Worm (Caenorhabditis elegans) whole organism, L4 larva: ENCODE data around the gene C49C3.4.
A peak's percentile ranks its signal among the peaks of the same experiment; 100 is the strongest.

Experiments used
- F10B5.3 ChIP-seq: sonication (generic microtip); optimal IDR thresholded peaks from 2 replicates; lab custom pipeline; 2016; ENCODE audit warnings: mild to moderate bottlenecking, missing genetic modification characterization, missing compliant biosample characterization
- aha-1 ChIP-seq: fragments of 150-350 bp; peaks from one replicate; lab custom pipeline; 2014; ENCODE audit warnings: missing biosample characterization, missing genetic modification characterization
- attf-4 ChIP-seq: sonication (generic microtip); optimal IDR thresholded peaks from 3 replicates; lab custom pipeline; 2017; ENCODE audit warnings: missing biosample characterization, missing genetic modification characterization
- ceh-20 ChIP-seq: fragments of 200-800 bp; sonication (Bioruptor generic); IDR thresholded peaks from 2 replicates; pipeline ENCODE4 v1.3.6; 2022; ENCODE audit warnings: missing genetic modification reagents, missing genetic modification characterization, missing compliant biosample characterization
- ceh-62 ChIP-seq: sonication (generic microtip); optimal IDR thresholded peaks from 2 replicates; lab custom pipeline; 2017; ENCODE audit warnings: missing biosample characterization, missing genetic modification characterization
- ces-1 ChIP-seq: fragments of 150-350 bp; sonication (generic microtip); optimal IDR thresholded peaks from 4 replicates; lab custom pipeline; 2014; ENCODE audit warnings: missing biosample characterization, missing genetic modification reagents, missing genetic modification characterization
- daf-16 ChIP-seq, 3 experiments: sonication (generic microtip); optimal IDR thresholded peaks; 2 replicates each; lab custom pipeline; 2016 to 2017; ENCODE audit warnings: missing genetic modification characterization in 3 of 3, missing genetic modification reagents in 3 of 3, mild to moderate bottlenecking in 2 of 3, missing compliant biosample characterization in 2 of 3, missing biosample characterization in 1 of 3, moderate library complexity in 1 of 3
- dmd-6 ChIP-seq: fragments of 200-800 bp; sonication (Bioruptor generic); IDR thresholded peaks from 2 replicates; pipeline ENCODE4 v1.3.6; 2022; ENCODE audit warnings: missing genetic modification reagents, missing genetic modification characterization, missing compliant biosample characterization
- dpl-1 ChIP-seq: fragments of 150-350 bp; optimal IDR thresholded peaks from 2 replicates; lab custom pipeline; 2014; ENCODE audit warnings: missing biosample characterization, missing genetic modification reagents, missing genetic modification characterization
- dve-1 ChIP-seq: sonication (generic microtip); optimal IDR thresholded peaks from 2 replicates; lab custom pipeline; 2017; ENCODE audit warnings: antibody characterized with exemption, mild to moderate bottlenecking, missing genetic modification characterization, missing compliant biosample characterization; ENCODE audit not compliant: insufficient read depth
- fos-1 ChIP-seq: fragments of 150-350 bp; optimal IDR thresholded peaks from 2 replicates; lab custom pipeline; 2014; ENCODE audit warnings: missing biosample characterization, missing genetic modification characterization
- hlh-11 ChIP-seq: fragments of 200-800 bp; sonication (Bioruptor generic); optimal IDR thresholded peaks from 2 replicates; lab custom pipeline; 2018; ENCODE audit warnings: mild to moderate bottlenecking, missing genetic modification characterization, missing compliant biosample characterization
- hmg-1.1 ChIP-seq: fragments of 200-800 bp; sonication (Bioruptor generic); IDR thresholded peaks from 2 replicates; pipeline ENCODE4 v1.3.6; 2022; ENCODE audit warnings: missing genetic modification reagents, missing genetic modification characterization, missing compliant biosample characterization
- jun-1 ChIP-seq: fragments of 150-350 bp; optimal IDR thresholded peaks from 2 replicates; lab custom pipeline; 2014; ENCODE audit warnings: missing biosample characterization, missing genetic modification reagents, missing genetic modification characterization
- lin-13 ChIP-seq: fragments of 150-350 bp; optimal IDR thresholded peaks from 2 replicates; lab custom pipeline; 2014; ENCODE audit warnings: missing biosample characterization, missing genetic modification reagents, missing genetic modification characterization
- lin-38 ChIP-seq: fragments of 200-800 bp; sonication (Bioruptor generic); IDR thresholded peaks from 2 replicates; pipeline ENCODE4 v1.3.6; 2022; ENCODE audit warnings: missing genetic modification reagents, missing genetic modification characterization, missing compliant biosample characterization
- lsy-2 ChIP-seq, 2 experiments: fragments of 150-350 bp in 1 of 2; sonication (generic microtip) in 1 of 2; optimal IDR thresholded peaks; 2 replicates each; lab custom pipeline; 2014 to 2017; ENCODE audit warnings: missing biosample characterization in 2 of 2, missing genetic modification characterization in 2 of 2
- mes-2 ChIP-seq: sonication (generic microtip); optimal IDR thresholded peaks from 2 replicates; lab custom pipeline; 2016; ENCODE audit warnings: missing genotype, mild to moderate bottlenecking, missing genetic modification characterization, missing compliant biosample characterization; ENCODE audit not compliant: poor library complexity, severe bottlenecking
- nhr-102 ChIP-seq: sonication (generic microtip); optimal IDR thresholded peaks from 2 replicates; lab custom pipeline; 2016; ENCODE audit warnings: mild to moderate bottlenecking, missing genetic modification characterization, moderate library complexity, missing compliant biosample characterization
- nhr-11 ChIP-seq: fragments of 150-350 bp; optimal IDR thresholded peaks from 2 replicates; lab custom pipeline; 2014; ENCODE audit warnings: missing biosample characterization, missing genetic modification characterization
- nhr-111 ChIP-seq: fragments of 200-800 bp; sonication (Bioruptor generic); optimal IDR thresholded peaks from 2 replicates; lab custom pipeline; 2018; ENCODE audit warnings: mild to moderate bottlenecking, missing genetic modification characterization, missing compliant biosample characterization
- nhr-28 ChIP-seq: fragments of 150-350 bp; optimal IDR thresholded peaks from 2 replicates; lab custom pipeline; 2014; ENCODE audit warnings: missing biosample characterization, missing genetic modification characterization
- nhr-41 ChIP-seq: fragments of 200-800 bp; sonication (Bioruptor generic); IDR thresholded peaks from 2 replicates; pipeline ENCODE4 v1.3.6; 2022; ENCODE audit warnings: missing genetic modification reagents, missing genetic modification characterization, missing compliant biosample characterization
- nhr-42 ChIP-seq: fragments of 200-800 bp; sonication (Bioruptor generic); IDR thresholded peaks from 2 replicates; pipeline ENCODE4 v1.3.6; 2022; ENCODE audit warnings: missing genetic modification characterization, missing compliant biosample characterization
- nhr-48 ChIP-seq: sonication (generic microtip); optimal IDR thresholded peaks from 2 replicates; lab custom pipeline; 2016; ENCODE audit warnings: mild to moderate bottlenecking, missing genetic modification characterization, missing compliant biosample characterization
- nhr-77 ChIP-seq: fragments of 150-350 bp; optimal IDR thresholded peaks from 2 replicates; lab custom pipeline; 2014; ENCODE audit warnings: missing biosample characterization, missing genetic modification characterization
- pqm-1 ChIP-seq: sonication (generic microtip); optimal IDR thresholded peaks from 2 replicates; lab custom pipeline; 2017; ENCODE audit warnings: missing biosample characterization, missing genetic modification characterization
- set-16 ChIP-seq: fragments of 200-800 bp; sonication (Bioruptor generic); IDR thresholded peaks from 2 replicates; pipeline ENCODE4 v1.3.6; 2022; ENCODE audit warnings: missing genetic modification reagents, missing genetic modification characterization, missing compliant biosample characterization
- snpc-1.2 ChIP-seq: fragments of 200-800 bp; sonication (Bioruptor generic); IDR thresholded peaks from 2 replicates; pipeline ENCODE4 v1.3.6; 2022; ENCODE audit warnings: missing genetic modification reagents, missing genetic modification characterization, missing compliant biosample characterization
- spr-3 ChIP-seq: fragments of 200-800 bp; sonication (Bioruptor generic); optimal IDR thresholded peaks from 2 replicates; lab custom pipeline; 2018; ENCODE audit warnings: mild to moderate bottlenecking, missing genetic modification characterization, missing compliant biosample characterization
- zfp-3 ChIP-seq: fragments of 200-800 bp; sonication (Bioruptor generic); conservative IDR thresholded peaks from 2 replicates; pipeline ENCODE4 v1.3.6; 2022; ENCODE audit warnings: missing genetic modification reagents, missing genetic modification characterization, missing compliant biosample characterization
- ztf-11 ChIP-seq: fragments of 150-350 bp; optimal IDR thresholded peaks from 2 replicates; lab custom pipeline; 2014; ENCODE audit warnings: missing biosample characterization, missing genetic modification characterization

The C49C3.4 gene

DNA sequence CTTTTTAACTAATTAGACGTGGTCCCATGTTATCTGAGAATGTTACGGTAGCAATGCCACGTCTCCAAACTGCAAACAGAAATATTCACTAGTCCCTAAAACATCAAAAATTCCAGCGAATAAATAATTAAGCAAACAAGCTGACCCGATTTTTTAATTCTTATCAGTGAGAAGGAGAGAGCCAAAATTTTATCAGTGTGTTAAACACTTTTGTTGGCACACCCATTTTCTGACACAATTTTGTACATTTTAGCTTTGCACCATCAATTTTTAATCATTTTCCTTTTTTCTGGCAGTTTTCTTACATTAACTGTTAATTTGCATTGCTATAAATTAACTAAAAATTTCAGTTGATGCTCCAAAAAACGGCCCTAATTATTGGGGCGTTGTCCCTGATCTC is at the start of gene C49C3.4:
TSS of gene C49C3.4 (plus strand) at position 351 of the 400 bp plus-strand sequence.
- TF ChIP-seq set-16 (no peak), spr-3 (no peak), lsy-2 (tag; optimal IDR thresholded peaks at IDR 0.05; lab: Kevin White, UChicago) (no peak), nhr-41 (GFP tag; lab: Robert Waterston, UW) (no peak), aha-1 (no peak), ztf-11 (no peak), pqm-1 (tag; lab: Kevin White, UChicago) (peak; percentile 96), ces-1 (GFP tag; lab: Kevin White, UChicago) (no peak), ceh-20 (no peak), dmd-6 (GFP tag; lab: Robert Waterston, UW) (peak; percentile 28; the same call in 1 of the 2 replicates), daf-16 (GFP tag; optimal IDR thresholded peaks at IDR 0.05; lab: Kevin White, UChicago) (no peak), daf-16 (tag; optimal IDR thresholded peaks at IDR 0.05; lab: Kevin White, UChicago) (peak; percentile 35), nhr-111 (no peak), nhr-42 (GFP tag; lab: Robert Waterston, UW) (no peak), nhr-48 (no peak), nhr-28 (peak; percentile 79), hlh-11 (tag; lab: Kevin White, UChicago) (peak; percentile 7), zfp-3 (GFP tag; lab: Robert Waterston, UW) (no peak), fos-1 (no peak), nhr-102 (no peak), nhr-11 (no peak), F10B5.3 (tag; lab: Kevin White, UChicago) (no peak)

DNA sequence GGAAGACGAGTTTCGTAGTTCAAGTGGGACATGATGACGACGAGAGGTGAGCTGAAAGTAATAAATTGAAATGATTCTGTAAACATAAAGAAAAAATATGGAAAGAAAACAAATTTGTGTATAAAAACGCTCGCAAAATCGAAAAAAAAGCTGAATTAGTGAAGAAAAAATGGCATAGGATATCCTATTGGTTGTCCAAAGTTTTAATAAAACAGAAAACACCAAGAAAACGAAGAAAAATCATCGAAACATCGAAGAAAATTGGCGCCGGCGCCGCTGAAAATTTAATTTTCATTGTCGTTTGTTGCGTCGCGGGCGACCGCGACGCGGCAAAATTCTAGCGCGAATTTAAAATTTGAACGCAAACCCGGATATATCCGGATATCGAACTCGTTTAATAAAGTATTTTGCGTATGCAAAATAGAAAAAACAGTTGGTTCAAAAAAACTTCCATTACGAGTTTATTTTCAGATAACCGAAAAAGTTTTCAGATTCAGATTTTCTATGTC is 46.9 kb upstream of the C49C3.4 start, which contains the start of gene gln-5:
TSS of gene gln-5 (minus strand) at position 51 of the 509 bp plus-strand sequence.
- 0 out of 2 replicates have a peak, but pooled peaks have one; percentile 45 for TF ChIP-seq snpc-1.2
- TF ChIP-seq attf-4 (tag; lab: Kevin White, UChicago) = no peak
- TF ChIP-seq lin-38 (GFP tag; lab: Robert Waterston, UW) = peak; percentile 64
- peak; percentile 34 for TF ChIP-seq aha-1
- TF ChIP-seq, all 104 proteins: peak for 3

DNA sequence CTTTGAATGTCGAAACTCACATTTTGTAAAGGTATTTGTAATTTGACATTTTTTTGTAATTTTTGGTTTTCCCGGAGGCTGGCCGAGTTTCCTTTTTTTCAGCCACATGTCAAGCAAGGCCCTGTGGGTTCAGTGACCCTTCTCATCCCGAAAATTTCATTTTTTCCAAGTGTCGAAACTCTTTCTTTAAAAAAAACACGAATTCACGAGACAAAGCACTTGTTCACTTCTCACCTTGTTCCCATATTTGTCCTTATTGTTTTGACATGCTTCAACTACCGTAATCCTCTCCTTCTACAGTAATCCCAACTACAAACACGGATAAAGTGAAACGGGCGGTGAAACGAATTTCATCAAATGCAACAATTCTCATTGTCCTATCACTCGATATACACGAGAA is 45.3 kb upstream of the C49C3.4 start, which contains the start of gene lhfp-4:
TSS of gene lhfp-4 (plus strand) at position 301 of the 400 bp plus-strand sequence.
- TF ChIP-seq ceh-62 (tag; lab: Kevin White, UChicago) = no peak

DNA sequence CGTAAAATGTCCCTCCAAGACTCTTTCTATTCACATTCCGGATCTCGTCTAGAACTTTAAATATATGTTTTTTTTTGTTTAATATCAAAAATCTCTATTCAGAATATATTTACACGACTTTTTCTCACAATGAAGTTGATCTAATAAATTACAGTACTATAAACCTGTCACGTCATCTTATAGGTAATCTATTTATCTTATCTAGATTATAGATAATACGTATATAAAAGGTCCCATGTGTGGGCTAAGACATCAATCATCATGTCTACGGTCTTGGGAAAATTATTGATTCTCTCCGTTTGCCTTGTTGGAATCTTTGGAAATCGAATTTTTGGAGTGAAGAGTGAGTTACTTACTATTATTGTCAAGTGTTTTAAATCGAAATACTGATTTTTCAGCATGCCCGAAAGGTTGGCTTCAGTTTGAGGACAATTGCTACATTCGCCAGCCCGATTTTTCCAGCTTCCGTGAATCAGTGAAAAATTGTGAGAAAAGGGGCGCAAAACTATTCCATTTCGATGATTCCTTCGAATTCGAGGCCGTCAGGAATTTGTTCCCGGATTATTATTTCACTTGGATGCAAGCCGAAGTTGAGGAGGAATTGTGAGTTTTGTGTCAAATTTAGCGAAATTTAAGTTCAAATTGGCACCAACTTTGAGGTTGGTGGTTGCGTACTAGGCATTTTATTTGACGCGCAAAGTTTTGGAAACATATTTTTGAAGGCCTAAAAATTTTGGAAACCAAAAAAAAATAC is 43.7 kb upstream of the C49C3.4 start, which contains the start of gene clec-196:
TSS of gene clec-196 (plus strand) at position 252 of the 754 bp plus-strand sequence.
- peak; percentile 18 for TF ChIP-seq lin-38 (GFP tag; lab: Robert Waterston, UW)
- no peak for TF ChIP-seq pqm-1 (tag; lab: Kevin White, UChicago)
- TF ChIP-seq hmg-1.1 = 0 out of 2 replicates have a peak, but pooled peaks have one; percentile 22
- peak; percentile 4 for TF ChIP-seq dve-1 (tag; lab: Kevin White, UChicago)
- peak; percentile 1 for TF ChIP-seq mes-2 (tag; lab: Kevin White, UChicago)
- TF ChIP-seq dpl-1 = peak; percentile 39
- TF ChIP-seq jun-1 = no peak
- no peak for TF ChIP-seq lin-13 (GFP tag; lab: Kevin White, UChicago)
- peak; percentile 96 for TF ChIP-seq aha-1
- no peak for TF ChIP-seq nhr-77 (tag; lab: Kevin White, UChicago)
